Fruit fly (Drosophila melanogaster): ENCODE results near the gene CG17272.

CG17272 gene

DNA sequence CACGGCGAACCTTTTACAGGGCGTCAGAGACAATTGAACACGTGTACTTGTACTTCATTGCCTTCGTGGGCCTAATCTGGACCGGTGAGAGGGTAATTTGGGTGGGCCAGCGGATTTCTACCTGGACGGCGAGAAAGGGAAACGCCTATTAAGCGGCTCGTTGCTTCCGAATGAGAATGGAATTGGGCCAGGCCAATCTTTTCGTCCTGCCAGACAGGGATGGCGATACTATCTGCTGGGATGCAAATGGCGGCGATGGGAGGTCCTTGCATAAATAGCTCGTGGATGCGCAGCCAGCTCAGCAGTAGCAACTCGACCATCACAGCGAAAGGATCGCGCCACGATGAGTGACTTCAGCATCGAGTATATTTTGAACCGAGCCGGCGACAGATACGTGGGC, 22.7 kb upstream of the CG17272 start, which contains the start of gene CG15696:
CG15696 (plus strand) TSS at position 301 of the 400 bp plus-strand sequence.
- TF ChIP-seq CG5180 (GFP tag; optimal IDR thresholded peaks at IDR 0.05) (no peak), CG9437 (GFP tag; optimal IDR thresholded peaks at IDR 0.05) (no peak), HmgZ (tag; optimal IDR thresholded peaks at IDR 0.05) (no peak), Xrp1 (GFP tag; IDR thresholded peaks at IDR 0.05) (no peak), CG15073 (GFP tag; optimal IDR thresholded peaks at IDR 0.05) (no peak), CG1832 (GFP tag; optimal IDR thresholded peaks at IDR 0.05) (peak; percentile 12), CG10321 (GFP tag; IDR thresholded peaks at IDR 0.05) (peak; percentile 50), zen (tag; optimal IDR thresholded peaks at IDR 0.05) (peak; percentile 3), Nf-YB (GFP tag; optimal IDR thresholded peaks at IDR 0.05) (peak; percentile 70), dysf (GFP tag; IDR thresholded peaks at IDR 0.05) (no peak), otp (GFP tag; IDR thresholded peaks at IDR 0.05) (no peak), NfI (GFP tag; optimal IDR thresholded peaks at IDR 0.05) (no peak), Nf-YC (tag; optimal IDR thresholded peaks at IDR 0.05) (peak; percentile 40), ara (GFP tag; IDR thresholded peaks at IDR 0.05) (no peak)

DNA sequence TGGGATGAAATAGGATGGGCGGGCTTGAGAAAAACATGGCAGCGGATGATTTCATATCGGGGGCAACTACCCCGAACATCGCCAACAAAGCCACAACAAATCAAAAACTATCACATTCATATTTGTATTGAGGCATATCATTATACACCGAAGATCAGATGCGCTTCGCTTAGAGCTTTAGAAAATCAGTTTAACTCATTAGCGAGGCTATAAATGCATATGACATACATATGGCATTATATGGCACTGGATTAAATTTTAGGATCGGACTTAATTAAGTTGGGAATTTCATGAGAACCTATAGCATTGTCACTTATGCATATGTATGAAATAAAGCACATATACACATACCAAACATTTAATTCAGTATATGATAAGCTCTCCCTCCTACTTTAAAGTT, 22.3 kb upstream of the CG17272 start:
- TF ChIP-seq row (GFP tag; IDR thresholded peaks at IDR 0.05), result 0 out of 3 replicates have a peak, but pooled peaks have one; percentile 12
- TF ChIP-seq D19A (tag; optimal IDR thresholded peaks at IDR 0.05), result peak; percentile 94
- no peak for TF ChIP-seq dan (GFP tag; IDR thresholded peaks at IDR 0.05)
- TF ChIP-seq CG4282 (GFP tag; optimal IDR thresholded peaks at IDR 0.05), result no peak
- TF ChIP-seq CG7839 (tag; optimal IDR thresholded peaks at IDR 0.05), result peak; percentile 40
- peak; percentile 28; the same call in 1 of the 2 replicates for TF ChIP-seq Ptx1 (GFP tag; IDR thresholded peaks at IDR 0.05)
- no peak for TF ChIP-seq pfk (GFP tag; optimal IDR thresholded peaks at IDR 0.05)
- no peak for TF ChIP-seq lbe (GFP tag; optimal IDR thresholded peaks at IDR 0.05)
- no peak for TF ChIP-seq CG32532 (GFP tag; IDR thresholded peaks at IDR 0.05)
- peak; percentile 58 for TF ChIP-seq Med (GFP tag)
- no peak for TF ChIP-seq chinmo (GFP tag; IDR thresholded peaks at IDR 0.05; ENCODE audit: partially characterized antibody)
- TF ChIP-seq CG30403 (GFP tag; optimal IDR thresholded peaks at IDR 0.05), result no peak
- no peak; the same call in 2 of the 3 replicates for TF ChIP-seq CG2199 (GFP tag; IDR thresholded peaks at IDR 0.05)
- no peak for TF ChIP-seq H2.0 (GFP tag; IDR thresholded peaks at IDR 0.05)
- no peak for TF ChIP-seq CG13624 (GFP tag; optimal IDR thresholded peaks at IDR 0.05)
- no peak for TF ChIP-seq vfl (GFP tag; optimal IDR thresholded peaks at IDR 0.05)
- no peak for TF ChIP-seq ato (GFP tag; IDR thresholded peaks at IDR 0.05; ENCODE audit: partially characterized antibody)
- peak; percentile 23 for TF ChIP-seq CG18599 (GFP tag; optimal IDR thresholded peaks at IDR 0.05)
- no peak for TF ChIP-seq CG9609 (GFP tag; optimal IDR thresholded peaks at IDR 0.05)
- peak; percentile 28 for TF ChIP-seq gem (tag; optimal IDR thresholded peaks at IDR 0.05)
- TF ChIP-seq Ets65A (GFP tag), result peak; percentile 21
- TF ChIP-seq az2 (GFP tag; optimal IDR thresholded peaks at IDR 0.05), result no peak
- TF ChIP-seq CG7963 (GFP tag; IDR thresholded peaks at IDR 0.05; ENCODE audit: partially characterized antibody), result no peak
- TF ChIP-seq CG11723 (GFP tag; optimal IDR thresholded peaks at IDR 0.05), result no peak
- peak; percentile 64 for TF ChIP-seq Nf-YB (GFP tag; optimal IDR thresholded peaks at IDR 0.05)
- peak; percentile 45 for TF ChIP-seq sens (GFP tag)
- TF ChIP-seq Meics (GFP tag; optimal IDR thresholded peaks at IDR 0.05), result peak; percentile 6
- no peak for TF ChIP-seq dmrt11E (tag; optimal IDR thresholded peaks at IDR 0.05)
- no peak for TF ChIP-seq ftz-f1 (GFP tag; optimal IDR thresholded peaks at IDR 0.05)
- TF ChIP-seq CG10979 (tag; optimal IDR thresholded peaks at IDR 0.05), result peak; percentile 3
- no peak for TF ChIP-seq ranshi (GFP tag; IDR thresholded peaks at IDR 0.05)
- peak; percentile 0 for TF ChIP-seq CG1603 (tag; optimal IDR thresholded peaks at IDR 0.05)
- no peak for TF ChIP-seq sob (GFP tag; IDR thresholded peaks at IDR 0.05)
- TF ChIP-seq sima (GFP tag; optimal IDR thresholded peaks at IDR 0.05), result no peak
- peak; percentile 29 for TF ChIP-seq CG2678 (tag; optimal IDR thresholded peaks at IDR 0.05)
- no peak for TF ChIP-seq E2f2 (GFP tag; IDR thresholded peaks at IDR 0.05)
- TF ChIP-seq CG10321 (GFP tag; IDR thresholded peaks at IDR 0.05), result no peak
